Fruit fly (Drosophila melanogaster) whole organism, prepupa: ENCODE measurements around the gene Vha100-2.

Experiments used
- CG15336 ChIP-seq: fragments of 200-800 bp; sonication (Bioruptor generic); IDR thresholded peaks from 2 replicates; pipeline ENCODE4 v1.3.6; 2022; ENCODE audit warnings: missing biosample characterization, missing genetic modification characterization
- CG32006 ChIP-seq: fragments of 200-800 bp; sonication (Bioruptor generic); optimal IDR thresholded peaks from 3 replicates; lab custom pipeline; 2017; ENCODE audit warnings: missing biosample characterization, mild to moderate bottlenecking, missing genetic modification characterization
- CG6792 ChIP-seq: fragments of 200-800 bp; sonication (Bioruptor generic); optimal IDR thresholded peaks from 3 replicates; lab custom pipeline; 2016; ENCODE audit warnings: missing biosample characterization, missing genetic modification characterization
- Ets96B ChIP-seq: fragments of 200-800 bp; optimal IDR thresholded peaks from 2 replicates; lab custom pipeline; 2019; ENCODE audit warnings: missing biosample characterization, mild to moderate bottlenecking, missing genetic modification characterization, moderate library complexity
- Hr38 ChIP-seq: sonication (Bioruptor generic); optimal IDR thresholded peaks from 2 replicates; lab custom pipeline; 2016; ENCODE audit warnings: missing biosample characterization, missing genetic modification characterization
- Hr4 ChIP-seq: fragments of 200-800 bp; sonication (Bioruptor generic); optimal IDR thresholded peaks from 3 replicates; lab custom pipeline; 2016; ENCODE audit warnings: missing biosample characterization, missing genetic modification characterization
- dsx ChIP-seq: fragments of 200-800 bp; optimal IDR thresholded peaks from 3 replicates; lab custom pipeline; 2019; ENCODE audit warnings: missing biosample characterization, mild to moderate bottlenecking, missing genetic modification characterization, moderate library complexity; ENCODE audit not compliant: poor library complexity, severe bottlenecking

dm6 chr3R:18371346-18371745 is 27.6 kb downstream of the Vha100-2 start:
- no peak for TF ChIP-seq CG6792 (GFP tag; lab: Kevin White, UChicago)
- 0 out of 2 replicates have a peak, but pooled peaks have one; percentile 26 for TF ChIP-seq CG15336 (GFP tag; lab: Robert Waterston, UW)
- peak; percentile 12 for TF ChIP-seq Ets96B (tag; lab: Kevin White, UChicago)
- TF ChIP-seq dsx (GFP tag; lab: Kevin White, UChicago) = no peak
- TF ChIP-seq CG32006 (GFP tag; lab: Kevin White, UChicago) = no peak
- no peak for TF ChIP-seq Hr38 (GFP tag; lab: Kevin White, UChicago)
- peak; percentile 49 for TF ChIP-seq Hr4 (GFP tag; lab: Kevin White, UChicago)
